Worm (Caenorhabditis elegans) whole organism, L4 larva: Measurements from ENCODE around the gene K02E11.10.

Source experiments
- D1046.2 ChIP-seq: fragments of 200-800 bp; sonication (Bioruptor generic); IDR thresholded peaks from 2 replicates; pipeline ENCODE4 v1.3.6; 2022; ENCODE audit warnings: missing genetic modification characterization, missing compliant biosample characterization
- F10B5.3 ChIP-seq: sonication (generic microtip); optimal IDR thresholded peaks from 2 replicates; lab custom pipeline; 2016; ENCODE audit warnings: mild to moderate bottlenecking, missing genetic modification characterization, missing compliant biosample characterization
- F26F4.8 ChIP-seq: fragments of 200-800 bp; sonication (Bioruptor generic); conservative IDR thresholded peaks from 2 replicates; pipeline ENCODE4 v1.3.6; 2022; ENCODE audit warnings: missing genetic modification characterization, missing compliant biosample characterization
- T26A8.4 ChIP-seq: fragments of 200-800 bp; sonication (Bioruptor generic); IDR thresholded peaks from 2 replicates; pipeline ENCODE4 v1.3.6; 2022; ENCODE audit warnings: missing genetic modification characterization, missing compliant biosample characterization
- ZK337.2 ChIP-seq: fragments of 200-800 bp; sonication (Bioruptor generic); IDR thresholded peaks from 2 replicates; pipeline ENCODE4 v1.3.6; 2022; ENCODE audit warnings: missing genetic modification reagents, missing genetic modification characterization, missing compliant biosample characterization
- ama-1 ChIP-seq: fragments of 150-350 bp; optimal IDR thresholded peaks from 2 replicates; lab custom pipeline; 2014; ENCODE audit warnings: inconsistent platforms, mixed read lengths
- ceh-20 ChIP-seq: fragments of 200-800 bp; sonication (Bioruptor generic); IDR thresholded peaks from 2 replicates; pipeline ENCODE4 v1.3.6; 2022; ENCODE audit warnings: missing genetic modification reagents, missing genetic modification characterization, missing compliant biosample characterization
- ceh-28 ChIP-seq: fragments of 150-350 bp; optimal IDR thresholded peaks from 2 replicates; lab custom pipeline; 2014; ENCODE audit warnings: missing biosample characterization, missing genetic modification reagents, missing genetic modification characterization
- ceh-44 ChIP-seq: fragments of 200-800 bp; sonication (Bioruptor generic); IDR thresholded peaks from 2 replicates; pipeline ENCODE4 v1.3.6; 2022; ENCODE audit warnings: missing genetic modification reagents, missing genetic modification characterization, missing compliant biosample characterization
- ces-1 ChIP-seq: fragments of 150-350 bp; sonication (generic microtip); optimal IDR thresholded peaks from 4 replicates; lab custom pipeline; 2014; ENCODE audit warnings: missing biosample characterization, missing genetic modification reagents, missing genetic modification characterization
- cey-2 ChIP-seq: sonication (generic microtip); optimal IDR thresholded peaks from 3 replicates; lab custom pipeline; 2017; ENCODE audit warnings: missing genetic modification characterization, mild to moderate bottlenecking, missing compliant biosample characterization, antibody characterized with exemption, borderline replicate concordance; ENCODE audit not compliant: insufficient read depth
- daf-16 ChIP-seq, 3 experiments: sonication (generic microtip); optimal IDR thresholded peaks; 2 replicates each; lab custom pipeline; 2016 to 2017; ENCODE audit warnings: missing genetic modification characterization in 3 of 3, missing genetic modification reagents in 3 of 3, mild to moderate bottlenecking in 2 of 3, missing compliant biosample characterization in 2 of 3, missing biosample characterization in 1 of 3, moderate library complexity in 1 of 3
- dmd-6 ChIP-seq: fragments of 200-800 bp; sonication (Bioruptor generic); IDR thresholded peaks from 2 replicates; pipeline ENCODE4 v1.3.6; 2022; ENCODE audit warnings: missing genetic modification reagents, missing genetic modification characterization, missing compliant biosample characterization
- dpl-1 ChIP-seq: fragments of 150-350 bp; optimal IDR thresholded peaks from 2 replicates; lab custom pipeline; 2014; ENCODE audit warnings: missing biosample characterization, missing genetic modification reagents, missing genetic modification characterization
- dve-1 ChIP-seq: sonication (generic microtip); optimal IDR thresholded peaks from 2 replicates; lab custom pipeline; 2017; ENCODE audit warnings: antibody characterized with exemption, mild to moderate bottlenecking, missing genetic modification characterization, missing compliant biosample characterization; ENCODE audit not compliant: insufficient read depth
- hif-1 ChIP-seq, 2 experiments: sonication (generic microtip); optimal IDR thresholded peaks; 2 replicates each; lab custom pipeline; 2016 to 2017; ENCODE audit warnings: missing compliant biosample characterization in 2 of 2, missing genetic modification characterization in 2 of 2, missing genetic modification reagents in 2 of 2, missing genotype in 2 of 2, mild to moderate bottlenecking in 1 of 2
- hlh-11 ChIP-seq: fragments of 200-800 bp; sonication (Bioruptor generic); optimal IDR thresholded peaks from 2 replicates; lab custom pipeline; 2018; ENCODE audit warnings: mild to moderate bottlenecking, missing genetic modification characterization, missing compliant biosample characterization
- hmg-1.1 ChIP-seq: fragments of 200-800 bp; sonication (Bioruptor generic); IDR thresholded peaks from 2 replicates; pipeline ENCODE4 v1.3.6; 2022; ENCODE audit warnings: missing genetic modification reagents, missing genetic modification characterization, missing compliant biosample characterization
- lin-1 ChIP-seq: fragments of 200-800 bp; sonication (Bioruptor generic); IDR thresholded peaks from 2 replicates; pipeline ENCODE4 v1.3.6; 2022; ENCODE audit warnings: missing genetic modification reagents, missing genetic modification characterization, missing compliant biosample characterization
- lin-38 ChIP-seq: fragments of 200-800 bp; sonication (Bioruptor generic); IDR thresholded peaks from 2 replicates; pipeline ENCODE4 v1.3.6; 2022; ENCODE audit warnings: missing genetic modification reagents, missing genetic modification characterization, missing compliant biosample characterization
- lsy-2 ChIP-seq, 2 experiments: fragments of 150-350 bp in 1 of 2; sonication (generic microtip) in 1 of 2; optimal IDR thresholded peaks; 2 replicates each; lab custom pipeline; 2014 to 2017; ENCODE audit warnings: missing biosample characterization in 2 of 2, missing genetic modification characterization in 2 of 2
- madf-5 ChIP-seq, 2 experiments: fragments of 200-800 bp; sonication (Bioruptor generic); IDR thresholded peaks; 2 replicates each; pipeline ENCODE4 v1.3.6; 2022; ENCODE audit warnings: missing compliant biosample characterization in 2 of 2, missing genetic modification characterization in 2 of 2
- madf-9 ChIP-seq: fragments of 200-800 bp; sonication (Bioruptor generic); conservative IDR thresholded peaks from 2 replicates; pipeline ENCODE4 v1.3.6; 2022; ENCODE audit warnings: missing genetic modification reagents, missing genetic modification characterization, missing compliant biosample characterization
- mdt-29 ChIP-seq: fragments of 200-800 bp; sonication (Bioruptor generic); IDR thresholded peaks from 2 replicates; pipeline ENCODE4 v1.3.6; 2022; ENCODE audit warnings: missing genetic modification reagents, missing genetic modification characterization, missing compliant biosample characterization
- mep-1 ChIP-seq: fragments of 150-350 bp; sonication (generic microtip); optimal IDR thresholded peaks from 3 replicates; lab custom pipeline; 2014; ENCODE audit warnings: missing biosample characterization, missing genetic modification characterization
- mes-2 ChIP-seq: sonication (generic microtip); optimal IDR thresholded peaks from 2 replicates; lab custom pipeline; 2016; ENCODE audit warnings: missing genotype, mild to moderate bottlenecking, missing genetic modification characterization, missing compliant biosample characterization; ENCODE audit not compliant: poor library complexity, severe bottlenecking
- nhr-10 ChIP-seq: fragments of 150-350 bp; optimal IDR thresholded peaks from 2 replicates; lab custom pipeline; 2014; ENCODE audit warnings: missing biosample characterization, missing genetic modification characterization
- nhr-237 ChIP-seq: sonication (generic microtip); optimal IDR thresholded peaks from 2 replicates; lab custom pipeline; 2017; ENCODE audit warnings: missing biosample characterization, missing genetic modification characterization
- nhr-28 ChIP-seq: fragments of 150-350 bp; optimal IDR thresholded peaks from 2 replicates; lab custom pipeline; 2014; ENCODE audit warnings: missing biosample characterization, missing genetic modification characterization
- nhr-42 ChIP-seq: fragments of 200-800 bp; sonication (Bioruptor generic); IDR thresholded peaks from 2 replicates; pipeline ENCODE4 v1.3.6; 2022; ENCODE audit warnings: missing genetic modification characterization, missing compliant biosample characterization
- nhr-48 ChIP-seq: sonication (generic microtip); optimal IDR thresholded peaks from 2 replicates; lab custom pipeline; 2016; ENCODE audit warnings: mild to moderate bottlenecking, missing genetic modification characterization, missing compliant biosample characterization
- nhr-6 ChIP-seq: fragments of 150-350 bp; optimal IDR thresholded peaks from 2 replicates; lab custom pipeline; 2014; ENCODE audit warnings: missing biosample characterization, missing genetic modification characterization
- nhr-77 ChIP-seq: fragments of 150-350 bp; optimal IDR thresholded peaks from 2 replicates; lab custom pipeline; 2014; ENCODE audit warnings: missing biosample characterization, missing genetic modification characterization
- pqm-1 ChIP-seq: sonication (generic microtip); optimal IDR thresholded peaks from 2 replicates; lab custom pipeline; 2017; ENCODE audit warnings: missing biosample characterization, missing genetic modification characterization
- rbr-2 ChIP-seq: sonication (generic microtip); optimal IDR thresholded peaks from 2 replicates; lab custom pipeline; 2016; ENCODE audit warnings: missing genotype, missing genetic modification characterization, missing compliant biosample characterization
- set-16 ChIP-seq: fragments of 200-800 bp; sonication (Bioruptor generic); IDR thresholded peaks from 2 replicates; pipeline ENCODE4 v1.3.6; 2022; ENCODE audit warnings: missing genetic modification reagents, missing genetic modification characterization, missing compliant biosample characterization
- spr-3 ChIP-seq: fragments of 200-800 bp; sonication (Bioruptor generic); optimal IDR thresholded peaks from 2 replicates; lab custom pipeline; 2018; ENCODE audit warnings: mild to moderate bottlenecking, missing genetic modification characterization, missing compliant biosample characterization
- tra-1 ChIP-seq: fragments of 200-800 bp; sonication (Bioruptor generic); IDR thresholded peaks from 2 replicates; pipeline ENCODE4 v1.3.6; 2022; ENCODE audit warnings: missing genetic modification reagents, missing genetic modification characterization, missing compliant biosample characterization
- unc-39 ChIP-seq: sonication (generic microtip); optimal IDR thresholded peaks from 2 replicates; lab custom pipeline; 2017; ENCODE audit warnings: missing biosample characterization, missing genetic modification characterization
- unc-62 ChIP-seq, 3 experiments: fragments of 150-350 bp in 1 of 3; sonication (generic microtip); optimal IDR thresholded peaks in 2 of 3; peaks in 1 of 3; 1 replicate in 1 of 3; 2 replicates in 2 of 3; lab custom pipeline; 2014 to 2017; ENCODE audit warnings: missing biosample characterization in 3 of 3, missing genetic modification characterization in 3 of 3, missing genetic modification reagents in 3 of 3, missing genotype in 1 of 3
- vab-7 ChIP-seq: fragments of 200-800 bp; sonication (Bioruptor generic); IDR thresholded peaks from 2 replicates; pipeline ENCODE4 v1.3.6; 2022; ENCODE audit warnings: missing genetic modification reagents, missing genetic modification characterization, missing compliant biosample characterization
- zag-1 ChIP-seq: fragments of 150-350 bp; optimal IDR thresholded peaks from 2 replicates; lab custom pipeline; 2014; ENCODE audit warnings: missing biosample characterization, missing genetic modification characterization
- zfp-3 ChIP-seq: fragments of 200-800 bp; sonication (Bioruptor generic); conservative IDR thresholded peaks from 2 replicates; pipeline ENCODE4 v1.3.6; 2022; ENCODE audit warnings: missing genetic modification reagents, missing genetic modification characterization, missing compliant biosample characterization
- zip-11 ChIP-seq: fragments of 200-800 bp; sonication (Bioruptor generic); IDR thresholded peaks from 2 replicates; pipeline ENCODE4 v1.3.6; 2022; ENCODE audit warnings: missing genetic modification characterization, missing compliant biosample characterization
- ztf-11 ChIP-seq: fragments of 150-350 bp; optimal IDR thresholded peaks from 2 replicates; lab custom pipeline; 2014; ENCODE audit warnings: missing biosample characterization, missing genetic modification characterization

The K02E11.10 gene

ce11 chrV:14197651-14198050 is 43.3 kb downstream of the K02E11.10 start (continued):
- TF ChIP-seq dpl-1 (GFP tag; lab: Kevin White, UChicago) (peak; percentile 7), vab-7 (no peak), nhr-28 (tag; lab: Kevin White, UChicago) (peak; percentile 49), lin-1 (GFP tag; lab: Robert Waterston, UW) (peak; percentile 59; the same call in 1 of the 2 replicates), mep-1 (tag; lab: Kevin White, UChicago) (peak; percentile 83), dve-1 (tag; lab: Kevin White, UChicago) (peak; percentile 23), T26A8.4 (GFP tag; lab: Robert Waterston, UW) (peak; percentile 65), madf-5 (GFP tag; IDR thresholded peaks at IDR 0.05; lab: Robert Waterston, UW) (0 out of 4 replicates have a peak, but pooled peaks of 1 of the 2 experiments have one; percentile 33), lin-38 (GFP tag; lab: Robert Waterston, UW) (peak; percentile 29; the same call in 1 of the 2 replicates)

DNA sequence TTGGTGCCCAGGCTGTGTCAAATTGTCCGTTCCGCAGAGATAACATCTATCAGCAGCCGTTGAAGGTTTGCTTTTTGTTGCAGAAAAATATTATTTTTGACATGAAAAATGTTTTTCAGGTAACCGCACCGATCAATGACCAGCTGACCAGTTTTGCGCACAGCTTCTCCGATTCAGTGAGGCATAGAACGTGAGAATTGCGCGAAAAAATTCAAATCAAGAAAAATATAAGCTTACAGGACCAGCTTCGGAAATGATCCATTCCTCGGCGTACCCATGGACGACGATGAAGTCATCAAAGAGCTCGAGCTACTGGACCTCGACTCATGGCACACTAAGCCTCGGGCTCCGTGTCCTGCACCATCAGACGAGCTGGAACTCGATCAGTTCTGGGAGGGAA is 46.4 kb downstream of the K02E11.10 start:
- TF ChIP-seq mep-1 (tag; lab: Kevin White, UChicago) (no peak), zfp-3 (no peak), set-16 (GFP tag; lab: Robert Waterston, UW) (peak; percentile 38; the same call in 1 of the 2 replicates), nhr-10 (no peak), nhr-42 (GFP tag; lab: Robert Waterston, UW) (no peak), F10B5.3 (no peak), nhr-77 (tag; lab: Kevin White, UChicago) (no peak), dmd-6 (GFP tag; lab: Robert Waterston, UW) (0 out of 2 replicates have a peak, but pooled peaks have one; percentile 14), ztf-11 (tag; lab: Kevin White, UChicago) (no peak), lin-38 (GFP tag; lab: Robert Waterston, UW) (0 out of 2 replicates have a peak, but pooled peaks have one; percentile 12), pqm-1 (tag; lab: Kevin White, UChicago) (no peak), hlh-11 (tag; lab: Kevin White, UChicago) (no peak), ceh-20 (GFP tag; lab: Robert Waterston, UW) (no peak), F26F4.8 (no peak), nhr-237 (tag; lab: Kevin White, UChicago) (no peak), D1046.2 (GFP tag; lab: Robert Waterston, UW) (0 out of 2 replicates have a peak, but pooled peaks have one; percentile 12), mes-2 (no peak), ama-1 (lab: Kevin White, UChicago) (no peak), ceh-44 (GFP tag; lab: Robert Waterston, UW) (no peak), zag-1 (tag; lab: Kevin White, UChicago) (no peak), unc-62 (GFP tag; optimal IDR thresholded peaks at IDR 0.05 in 1 of 2; lab: Kevin White, UChicago) (no peak), unc-62 (tag; optimal IDR thresholded peaks at IDR 0.05; lab: Kevin White, UChicago) (no peak), hmg-1.1 (0 out of 2 replicates have a peak, but pooled peaks have one; percentile 26), ceh-28 (no peak), zip-11 (GFP tag; lab: Robert Waterston, UW) (no peak)

ce11 chrV:14193451-14193850 is 47.5 kb downstream of the K02E11.10 start, which contains the start of gene atfs-1:
Gene atfs-1 (plus strand): TSS chrV:14193663.
- peak; percentile 93 for TF ChIP-seq dve-1 (tag; lab: Kevin White, UChicago)
- TF ChIP-seq unc-39 (tag; lab: Kevin White, UChicago) = no peak
- TF ChIP-seq lsy-2 (tag; optimal IDR thresholded peaks at IDR 0.05; lab: Kevin White, UChicago) = peak in 1 of 2 experiments; percentile 71
- TF ChIP-seq tra-1 = 0 out of 2 replicates have a peak, but pooled peaks have one; percentile 24
- TF ChIP-seq mdt-29 = no peak
- TF ChIP-seq ama-1 (lab: Kevin White, UChicago) = peak; percentile 79
- peak; percentile 73 for TF ChIP-seq nhr-48 (tag; lab: Kevin White, UChicago)
- TF ChIP-seq madf-9 (GFP tag; lab: Robert Waterston, UW) = 0 out of 2 replicates have a peak, but pooled peaks have one; percentile 38
- TF ChIP-seq pqm-1 (tag; lab: Kevin White, UChicago) = peak; percentile 75
- TF ChIP-seq daf-16 (GFP tag; optimal IDR thresholded peaks at IDR 0.05; lab: Kevin White, UChicago) = no peak
- TF ChIP-seq daf-16 (tag; optimal IDR thresholded peaks at IDR 0.05; lab: Kevin White, UChicago) = peak; percentile 65
- no peak for TF ChIP-seq ZK337.2
- peak; percentile 56 for TF ChIP-seq rbr-2 (tag; lab: Kevin White, UChicago)
- peak; percentile 48 for TF ChIP-seq lin-38 (GFP tag; lab: Robert Waterston, UW)
- TF ChIP-seq nhr-6 (tag; lab: Kevin White, UChicago) = peak; percentile 98
- peak in 1 of 2 experiments; percentile 35 for TF ChIP-seq hif-1 (tag; optimal IDR thresholded peaks at IDR 0.05; lab: Kevin White, UChicago)
- TF ChIP-seq set-16 (GFP tag; lab: Robert Waterston, UW) = peak; percentile 38
- no peak for TF ChIP-seq cey-2 (tag; lab: Kevin White, UChicago)
- TF ChIP-seq nhr-28 (tag; lab: Kevin White, UChicago) = peak; percentile 94
- TF ChIP-seq ces-1 (GFP tag; lab: Kevin White, UChicago) = no peak
- TF ChIP-seq T26A8.4 (GFP tag; lab: Robert Waterston, UW) = peak; percentile 59
- TF ChIP-seq spr-3 (GFP tag; lab: Kevin White, UChicago) = no peak
- TF ChIP-seq dmd-6 (GFP tag; lab: Robert Waterston, UW) = peak; percentile 92
- peak; percentile 80 for TF ChIP-seq mep-1 (tag; lab: Kevin White, UChicago)
- peak; percentile 69 for TF ChIP-seq nhr-77 (tag; lab: Kevin White, UChicago)
